Worm (Caenorhabditis elegans) whole organism, L3 larva: ENCODE results near the gene B0513.4.

Source experiments
- R02D3.7 ChIP-seq: fragments of 150-350 bp; optimal IDR thresholded peaks from 2 replicates; lab custom pipeline; 2014; ENCODE audit warnings: missing biosample characterization, missing genetic modification characterization
- aly-2 ChIP-seq: fragments of 150-350 bp; optimal IDR thresholded peaks from 2 replicates; lab custom pipeline; 2014; ENCODE audit warnings: missing biosample characterization, missing genetic modification characterization
- ama-1 ChIP-seq: fragments of 150-350 bp; optimal IDR thresholded peaks from 2 replicates; lab custom pipeline; 2018
- ceh-28 ChIP-seq: fragments of 150-350 bp; optimal IDR thresholded peaks from 2 replicates; lab custom pipeline; 2014; ENCODE audit warnings: missing biosample characterization, missing genetic modification reagents, missing genetic modification characterization
- ceh-82 ChIP-seq: fragments of 150-350 bp; optimal IDR thresholded peaks from 2 replicates; lab custom pipeline; 2014; ENCODE audit warnings: missing biosample characterization, missing genetic modification characterization
- daf-12 ChIP-seq: fragments of 150-350 bp; optimal IDR thresholded peaks from 2 replicates; lab custom pipeline; 2014; ENCODE audit warnings: missing biosample characterization, missing genetic modification reagents, missing genetic modification characterization
- egl-27 ChIP-seq: sonication (generic microtip); optimal IDR thresholded peaks from 4 replicates; lab custom pipeline; 2017; ENCODE audit warnings: missing biosample characterization, missing genetic modification reagents, missing genetic modification characterization
- egl-5 ChIP-seq: fragments of 150-350 bp; optimal IDR thresholded peaks from 2 replicates; lab custom pipeline; 2017; ENCODE audit warnings: missing biosample characterization, missing genetic modification reagents, missing genetic modification characterization, inconsistent platforms
- elt-1 ChIP-seq: fragments of 150-350 bp; optimal IDR thresholded peaks from 2 replicates; lab custom pipeline; 2014; ENCODE audit warnings: missing biosample characterization, missing genetic modification characterization
- elt-2 ChIP-seq: sonication (generic microtip); optimal IDR thresholded peaks from 2 replicates; lab custom pipeline; 2016; ENCODE audit warnings: missing genetic modification reagents, mild to moderate bottlenecking, missing genetic modification characterization, missing compliant biosample characterization
- elt-3 ChIP-seq, 3 experiments: fragments of 150-350 bp in 1 of 3; sonication (generic microtip) in 2 of 3; optimal IDR thresholded peaks; 2 replicates in 2 of 3; 4 replicates in 1 of 3; lab custom pipeline; 2014 to 2017; ENCODE audit warnings: missing biosample characterization in 3 of 3, missing genetic modification characterization in 3 of 3
- eor-1 ChIP-seq, 2 experiments: fragments of 150-350 bp; optimal IDR thresholded peaks; 2 replicates each; lab custom pipeline; 2014 to 2018; ENCODE audit warnings: missing biosample characterization in 2 of 2, missing genetic modification characterization in 2 of 2
- fkh-10 ChIP-seq: sonication (generic microtip); optimal IDR thresholded peaks from 2 replicates; lab custom pipeline; 2017; ENCODE audit warnings: missing biosample characterization, missing genetic modification reagents, missing genetic modification characterization
- fkh-2 ChIP-seq: fragments of 150-350 bp; optimal IDR thresholded peaks from 2 replicates; lab custom pipeline; 2014; ENCODE audit warnings: missing biosample characterization, missing genetic modification reagents, missing genetic modification characterization
- fos-1 ChIP-seq: fragments of 150-350 bp; optimal IDR thresholded peaks from 2 replicates; lab custom pipeline; 2014; ENCODE audit warnings: missing biosample characterization, missing genetic modification characterization
- hmg-11 ChIP-seq: sonication (generic microtip); optimal IDR thresholded peaks from 2 replicates; lab custom pipeline; 2016; ENCODE audit warnings: missing genetic modification characterization, missing compliant biosample characterization
- lin-15B ChIP-seq: fragments of 150-350 bp; optimal IDR thresholded peaks from 2 replicates; lab custom pipeline; 2014; ENCODE audit warnings: missing biosample characterization, missing genetic modification characterization
- mdl-1 ChIP-seq: fragments of 150-350 bp; optimal IDR thresholded peaks from 2 replicates; lab custom pipeline; 2014; ENCODE audit warnings: missing biosample characterization, missing genetic modification characterization
- nfya-1 ChIP-seq: sonication (generic microtip); optimal IDR thresholded peaks from 2 replicates; lab custom pipeline; 2017; ENCODE audit warnings: missing genetic modification characterization, mild to moderate bottlenecking, missing compliant biosample characterization, antibody characterized with exemption, moderate library complexity; ENCODE audit not compliant: insufficient read depth
- nhr-11 ChIP-seq: fragments of 150-350 bp; optimal IDR thresholded peaks from 2 replicates; lab custom pipeline; 2014; ENCODE audit warnings: missing biosample characterization, missing genetic modification characterization
- nhr-23 ChIP-seq: fragments of 150-350 bp; optimal IDR thresholded peaks from 2 replicates; lab custom pipeline; 2014; ENCODE audit warnings: missing biosample characterization, missing genetic modification reagents, missing genetic modification characterization
- nhr-25 ChIP-seq: sonication (generic microtip); optimal IDR thresholded peaks from 2 replicates; lab custom pipeline; 2017; ENCODE audit warnings: missing biosample characterization, missing genetic modification characterization
- nhr-43 ChIP-seq: sonication (generic microtip); optimal IDR thresholded peaks from 2 replicates; lab custom pipeline; 2016; ENCODE audit warnings: mild to moderate bottlenecking, missing genetic modification characterization, missing compliant biosample characterization; ENCODE audit not compliant: poor library complexity, severe bottlenecking
- nhr-76 ChIP-seq: fragments of 150-350 bp; sonication (generic microtip); optimal IDR thresholded peaks from 5 replicates; lab custom pipeline; 2014; ENCODE audit warnings: missing biosample characterization, missing genetic modification characterization
- nhr-77 ChIP-seq: fragments of 150-350 bp; optimal IDR thresholded peaks from 2 replicates; lab custom pipeline; 2014; ENCODE audit warnings: missing biosample characterization, missing genetic modification characterization
- pha-4 ChIP-seq: fragments of 150-350 bp; optimal IDR thresholded peaks from 2 replicates; lab custom pipeline; 2014; ENCODE audit warnings: missing biosample characterization, missing genetic modification reagents, missing genetic modification characterization
- pqm-1 ChIP-seq: fragments of 150-350 bp; optimal IDR thresholded peaks from 2 replicates; lab custom pipeline; 2017; ENCODE audit warnings: missing biosample characterization, missing genetic modification characterization, inconsistent platforms
- sea-2 ChIP-seq: fragments of 150-350 bp; sonication (generic microtip); optimal IDR thresholded peaks from 4 replicates; lab custom pipeline; 2014; ENCODE audit warnings: missing biosample characterization, missing genetic modification reagents, missing genetic modification characterization
- skn-1 ChIP-seq: fragments of 150-350 bp; optimal IDR thresholded peaks from 2 replicates; lab custom pipeline; 2014; ENCODE audit warnings: missing biosample characterization, missing genetic modification characterization
- snpc-4 ChIP-seq: fragments of 150-350 bp; optimal IDR thresholded peaks from 2 replicates; lab custom pipeline; 2014; ENCODE audit warnings: missing biosample characterization, missing genetic modification characterization
- tbx-2 ChIP-seq: sonication (generic microtip); optimal IDR thresholded peaks from 2 replicates; lab custom pipeline; 2016; ENCODE audit warnings: mild to moderate bottlenecking, missing genetic modification characterization, missing compliant biosample characterization
- unc-39 ChIP-seq: sonication (generic microtip); optimal IDR thresholded peaks from 4 replicates; lab custom pipeline; 2017; ENCODE audit warnings: missing biosample characterization, missing genetic modification characterization
- unc-62 ChIP-seq: fragments of 150-350 bp; sonication (generic microtip); optimal IDR thresholded peaks from 4 replicates; lab custom pipeline; 2014; ENCODE audit warnings: missing biosample characterization, missing genetic modification reagents, missing genetic modification characterization
- zag-1 ChIP-seq: fragments of 150-350 bp; optimal IDR thresholded peaks from 2 replicates; lab custom pipeline; 2014; ENCODE audit warnings: missing biosample characterization, missing genetic modification characterization
- ztf-11 ChIP-seq: fragments of 150-350 bp; optimal IDR thresholded peaks from 2 replicates; lab custom pipeline; 2014; ENCODE audit warnings: missing biosample characterization, missing genetic modification characterization
- ztf-4 ChIP-seq: fragments of 150-350 bp; optimal IDR thresholded peaks from 2 replicates; lab custom pipeline; 2014; ENCODE audit warnings: missing biosample characterization, missing genetic modification characterization

Gene B0513.4

ce11 chrIV:13860459-13860858 lies 19.5 kb upstream of the B0513.4 start:
- TF ChIP-seq lin-15B (tag; lab: Kevin White, UChicago) (no peak), unc-39 (no peak), unc-62 (no peak), elt-2 (tag; lab: Kevin White, UChicago) (no peak), nhr-25 (no peak), nhr-11 (tag; lab: Kevin White, UChicago) (no peak), ztf-11 (no peak), mdl-1 (no peak), pha-4 (no peak), nhr-76 (no peak), egl-5 (tag; lab: Kevin White, UChicago) (no peak), skn-1 (no peak), elt-3 (tag; optimal IDR thresholded peaks at IDR 0.05; lab: Kevin White, UChicago) (no peak)

DNA sequence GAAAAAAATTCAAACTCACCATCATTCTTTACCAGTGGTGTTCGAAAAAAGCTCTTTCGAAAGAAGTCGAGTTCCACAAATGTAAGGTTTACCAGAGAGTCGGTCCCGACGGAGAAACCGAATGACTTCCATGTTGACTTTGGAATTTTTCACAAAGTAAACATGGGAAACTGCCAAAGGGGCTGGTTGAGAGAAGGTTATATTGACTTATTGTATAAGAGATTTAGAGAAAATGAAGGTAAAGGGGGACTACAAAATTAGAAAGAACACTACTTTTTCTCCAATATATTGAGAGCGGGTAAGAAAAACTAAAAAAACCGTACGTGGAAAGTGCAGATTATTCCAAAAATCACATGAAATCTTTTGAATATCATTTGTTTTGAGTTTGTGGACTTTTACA lies 14.8 kb upstream of the B0513.4 start, which contains the start of gene vamp-8:
vamp-8 (minus strand) TSS at position 25 of the 400 bp plus-strand sequence.
- TF ChIP-seq pqm-1 (tag; lab: Kevin White, UChicago) (no peak), pha-4 (peak; percentile 100)

- TF ChIP-seq pqm-1 (tag; lab: Kevin White, UChicago) (no peak), ztf-4 (tag; lab: Kevin White, UChicago) (no peak), egl-27 (tag; lab: Kevin White, UChicago) (no peak), zag-1 (no peak), sea-2 (no peak), skn-1 (no peak), elt-3 (tag; optimal IDR thresholded peaks at IDR 0.05; lab: Kevin White, UChicago) (no peak), ceh-28 (tag; lab: Kevin White, UChicago) (no peak), unc-39 (no peak), R02D3.7 (tag; lab: Kevin White, UChicago) (no peak), ama-1 (lab: Kevin White, UChicago) (no peak), hmg-11 (tag; lab: Kevin White, UChicago) (no peak), ceh-82 (tag; lab: Kevin White, UChicago) (no peak), fkh-10 (GFP tag; lab: Kevin White, UChicago) (no peak), nhr-43 (no peak), nfya-1 (tag; lab: Kevin White, UChicago) (no peak), elt-1 (tag; lab: Kevin White, UChicago) (no peak), tbx-2 (no peak), snpc-4 (no peak), nhr-23 (no peak)
These were observed 13.2 kb upstream of the B0513.4 start, which contains the start of gene B0513.90 for ce11 chrIV:13866754-13867153. Gene B0513.90 (plus strand): TSS chrIV:13867054.

DNA sequence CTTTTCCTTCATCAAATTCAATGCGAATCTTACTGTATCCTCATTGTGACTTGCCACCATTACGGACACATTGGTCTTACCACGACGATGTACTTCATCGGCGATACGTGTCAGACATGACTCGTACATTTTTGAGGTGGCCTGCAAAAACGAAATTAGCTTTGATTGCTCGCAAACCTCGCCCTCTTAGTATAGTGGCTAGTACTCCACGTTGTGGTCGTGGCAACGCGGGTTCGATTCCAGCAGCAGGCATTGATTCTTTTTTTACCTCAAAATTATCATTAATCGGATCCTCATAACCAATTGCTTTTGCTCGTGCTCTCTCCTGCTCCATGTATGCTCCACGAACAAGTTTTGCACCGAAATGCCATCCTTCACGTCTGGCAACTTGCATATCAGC lies 9.9 kb upstream of the B0513.4 start:
- TF ChIP-seq fkh-2 (tag; lab: Kevin White, UChicago), result no peak
- no peak for TF ChIP-seq nhr-43
- no peak for TF ChIP-seq aly-2 (tag; lab: Kevin White, UChicago)
- TF ChIP-seq eor-1 (tag; optimal IDR thresholded peaks at IDR 0.05; lab: Kevin White, UChicago), result no peak
- no peak for TF ChIP-seq R02D3.7 (tag; lab: Kevin White, UChicago)
- no peak for TF ChIP-seq lin-15B (tag; lab: Kevin White, UChicago)
- no peak for TF ChIP-seq pqm-1 (tag; lab: Kevin White, UChicago)
- TF ChIP-seq daf-12 (tag; lab: Kevin White, UChicago), result no peak
- no peak for TF ChIP-seq nhr-77 (tag; lab: Kevin White, UChicago)
- no peak for TF ChIP-seq ceh-82 (tag; lab: Kevin White, UChicago)
- no peak for TF ChIP-seq ztf-4 (tag; lab: Kevin White, UChicago)

DNA sequence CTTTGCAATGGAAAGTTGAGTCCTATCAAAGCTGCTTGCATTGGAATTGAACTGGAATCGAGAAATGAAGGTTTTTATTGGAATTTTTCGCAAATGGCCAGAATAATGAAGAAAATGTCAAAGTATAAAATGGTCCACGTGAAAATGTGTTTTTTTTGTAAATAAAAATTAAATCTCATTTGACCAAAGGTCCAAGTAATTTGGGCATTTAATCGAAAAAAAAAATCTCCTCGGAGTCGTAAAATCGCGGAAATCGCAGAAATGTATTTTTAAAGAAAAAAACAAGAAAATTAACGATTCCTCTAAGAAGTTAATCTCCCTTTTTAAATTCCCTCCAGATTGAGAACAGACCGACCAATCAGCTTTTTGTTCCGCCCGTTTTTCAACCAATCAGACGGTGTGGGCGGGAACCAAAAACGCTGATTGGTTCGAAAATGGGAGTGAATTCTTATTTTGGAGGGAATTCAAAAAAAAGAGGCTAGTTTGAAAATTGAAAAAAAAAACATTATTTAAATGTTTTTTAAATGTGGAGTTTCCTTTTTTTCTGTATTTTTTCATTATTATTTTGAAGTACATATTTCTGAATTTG lies 3.3 kb upstream of the B0513.4 start, which contains the start of gene prdh-1:
prdh-1 (minus strand) TSS at position 51 of the 589 bp plus-strand sequence.
- TF ChIP-seq nfya-1 (tag; lab: Kevin White, UChicago), result peak; percentile 85
- no peak for TF ChIP-seq fos-1
- no peak for TF ChIP-seq nhr-23
